Worm (Caenorhabditis elegans): ENCODE data around the gene lcmt-1.

DNA sequence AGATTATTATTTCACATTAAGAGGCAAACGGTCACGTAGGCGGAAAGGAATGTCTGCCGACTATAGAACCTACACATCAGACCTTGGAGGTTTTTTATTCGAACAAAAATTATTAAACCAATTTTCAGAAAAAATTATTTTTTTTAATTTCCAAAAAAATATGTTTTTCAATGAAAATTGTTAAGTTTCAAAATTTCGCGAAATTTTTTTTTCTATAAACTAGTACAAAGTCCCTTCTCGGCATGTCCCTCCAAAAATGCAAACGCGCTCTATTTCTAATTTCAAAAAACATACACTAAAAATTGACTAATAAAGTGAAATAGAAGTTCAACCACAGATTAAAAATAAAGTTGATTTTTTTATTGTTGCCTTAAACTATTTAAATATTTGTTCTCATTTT lies 21.7 kb downstream of the lcmt-1 start, which contains the start of gene ckb-1:
- TF ChIP-seq nhr-6 (tag; optimal IDR thresholded peaks at IDR 0.05): no peak
- TF ChIP-seq F49E8.2 (tag; optimal IDR thresholded peaks at IDR 0.05; ENCODE audit: borderline replicate concordance): no peak
- TF ChIP-seq nhr-77 (tag; optimal IDR thresholded peaks at IDR 0.05): no peak
- TF ChIP-seq zfp-2 (tag; optimal IDR thresholded peaks at IDR 0.05): no peak
- no peak for TF ChIP-seq lin-39 (tag; optimal IDR thresholded peaks at IDR 0.05)
- TF ChIP-seq unc-39 (tag; optimal IDR thresholded peaks at IDR 0.05): no peak
- no peak for TF ChIP-seq pqm-1 (tag; optimal IDR thresholded peaks at IDR 0.05)
- no peak for TF ChIP-seq mep-1 (tag; optimal IDR thresholded peaks at IDR 0.05)
- TF ChIP-seq ceh-82 (tag; optimal IDR thresholded peaks at IDR 0.05): no peak
- TF ChIP-seq nhr-76 (tag; optimal IDR thresholded peaks at IDR 0.05): no peak
- TF ChIP-seq Y75B8A.6 (GFP tag; IDR thresholded peaks at IDR 0.05): no peak

All from whole organism, L4 larva.